Fruit fly (Drosophila melanogaster) whole organism, embryonic: Measurements from ENCODE around the gene aop.

Experiments used
- Adf1 ChIP-seq: fragments of 200-800 bp; sonication (Bioruptor generic); IDR thresholded peaks from 2 replicates; pipeline ENCODE4 v1.3.6; 2022; ENCODE audit warnings: missing biosample characterization, missing genetic modification characterization
- Aef1 ChIP-seq: fragments of 200-800 bp; sonication (Bioruptor generic); IDR thresholded peaks from 3 replicates; pipeline ENCODE4 v1.3.6; 2022; ENCODE audit warnings: missing biosample characterization, missing genetic modification characterization
- Bdp1 ChIP-seq: fragments of 200-800 bp; sonication (Bioruptor generic); optimal IDR thresholded peaks from 3 replicates; lab custom pipeline; 2016; ENCODE audit warnings: missing biosample characterization, missing genetic modification characterization
- Bgb ChIP-seq: fragments of 200-800 bp; sonication (Bioruptor generic); IDR thresholded peaks from 2 replicates; pipeline ENCODE4 v1.3.6; 2022; ENCODE audit warnings: missing biosample characterization, missing genetic modification characterization; ENCODE audit not compliant: partially characterized antibody
- CG12769 ChIP-seq: fragments of 200-800 bp; sonication (Bioruptor generic); optimal IDR thresholded peaks from 2 replicates; lab custom pipeline; 2019; ENCODE audit warnings: missing biosample characterization, mild to moderate bottlenecking, missing genetic modification characterization, moderate library complexity
- CG13894 ChIP-seq: fragments of 200-800 bp; sonication (Bioruptor generic); optimal IDR thresholded peaks from 3 replicates; lab custom pipeline; 2018; ENCODE audit warnings: missing biosample characterization, mild to moderate bottlenecking, missing genetic modification characterization, moderate library complexity
- CG15514 ChIP-seq: fragments of 200-800 bp; sonication (Bioruptor generic); optimal IDR thresholded peaks from 3 replicates; lab custom pipeline; 2017; ENCODE audit warnings: missing biosample characterization, missing genetic modification characterization, mild to moderate bottlenecking, moderate library complexity, missing genetic modification reagents
- CG18599 ChIP-seq: fragments of 200-800 bp; sonication (Bioruptor generic); optimal IDR thresholded peaks from 3 replicates; lab custom pipeline; 2017; ENCODE audit warnings: missing biosample characterization, missing genetic modification characterization, mild to moderate bottlenecking, moderate library complexity, missing genetic modification reagents
- CG2678 ChIP-seq: fragments of 200-800 bp; sonication (Bioruptor generic); optimal IDR thresholded peaks from 3 replicates; lab custom pipeline; 2019; ENCODE audit warnings: missing biosample characterization, mild to moderate bottlenecking, missing genetic modification characterization, moderate library complexity
- CG32532 ChIP-seq: fragments of 200-800 bp; sonication (Bioruptor generic); IDR thresholded peaks from 2 replicates; pipeline ENCODE4 v1.3.6; 2022; ENCODE audit warnings: missing biosample characterization, missing genetic modification characterization
- CG3281 ChIP-seq: fragments of 200-800 bp; sonication (Bioruptor generic); optimal IDR thresholded peaks from 3 replicates; lab custom pipeline; 2017; ENCODE audit warnings: missing biosample characterization, mild to moderate bottlenecking, missing genetic modification characterization
- CG4360 ChIP-seq: fragments of 200-800 bp; sonication (Bioruptor generic); IDR thresholded peaks from 2 replicates; pipeline ENCODE4 v1.3.6; 2022; ENCODE audit warnings: missing biosample characterization, missing genetic modification characterization
- CG6683 ChIP-seq: fragments of 200-800 bp; sonication (Bioruptor generic); optimal IDR thresholded peaks from 2 replicates; lab custom pipeline; 2017; ENCODE audit warnings: missing biosample characterization, mild to moderate bottlenecking, missing genetic modification characterization, missing genetic modification reagents
- CG6689 ChIP-seq: fragments of 200-800 bp; sonication (Bioruptor generic); IDR thresholded peaks from 2 replicates; pipeline ENCODE4 v1.3.6; 2022; ENCODE audit warnings: missing biosample characterization, missing genetic modification characterization
- CG7987 ChIP-seq: fragments of 200-800 bp; sonication (Bioruptor generic); optimal IDR thresholded peaks from 2 replicates; lab custom pipeline; 2018; ENCODE audit warnings: missing biosample characterization, mild to moderate bottlenecking, missing genetic modification characterization, moderate library complexity
- CG8290 ChIP-seq, 3 experiments: fragments of 200-800 bp; sonication (Bioruptor generic); optimal IDR thresholded peaks; 2 replicates each; lab custom pipeline; 2016 to 2019; ENCODE audit warnings: missing biosample characterization in 3 of 3, missing genetic modification characterization in 3 of 3, mild to moderate bottlenecking in 2 of 3, moderate library complexity in 1 of 3
- Deaf1 ChIP-seq: fragments of 200-800 bp; optimal IDR thresholded peaks from 3 replicates; lab custom pipeline; 2019; ENCODE audit warnings: missing biosample characterization, mild to moderate bottlenecking, missing genetic modification characterization, moderate library complexity
- Eip74EF ChIP-seq, 2 experiments: fragments of 200-800 bp in 1 of 2; fragments of >200 bp in 1 of 2; sonication (Bioruptor generic) in 1 of 2; optimal IDR thresholded peaks; 2 replicates each; lab custom pipeline; 2017 to 2019; ENCODE audit warnings: missing biosample characterization in 2 of 2, missing genetic modification characterization in 2 of 2, mild to moderate bottlenecking in 1 of 2, moderate library complexity in 1 of 2
- Fer1 ChIP-seq: fragments of 200-800 bp; sonication (Bioruptor generic); optimal IDR thresholded peaks from 2 replicates; lab custom pipeline; 2017; ENCODE audit warnings: missing biosample characterization, mild to moderate bottlenecking, missing genetic modification characterization
- Med ChIP-seq: fragments of 200-800 bp; sonication (Bioruptor generic); peaks from one replicate; lab custom pipeline; 2016; ENCODE audit warnings: missing biosample characterization, missing genetic modification characterization, mild to moderate bottlenecking, inconsistent platforms, moderate library complexity
- Meics ChIP-seq: fragments of 200-800 bp; sonication (Bioruptor generic); optimal IDR thresholded peaks from 2 replicates; lab custom pipeline; 2017; ENCODE audit warnings: missing biosample characterization, mild to moderate bottlenecking, missing genetic modification characterization
- Nf-YC ChIP-seq: fragments of 200-800 bp; optimal IDR thresholded peaks from 3 replicates; lab custom pipeline; 2019; ENCODE audit warnings: missing biosample characterization, mild to moderate bottlenecking, missing genetic modification characterization, moderate library complexity
- Pdp1 ChIP-seq, 2 experiments: fragments of 200-800 bp; sonication (Bioruptor generic); optimal IDR thresholded peaks; 3 replicates each; lab custom pipeline; 2016; ENCODE audit warnings: missing biosample characterization in 2 of 2, missing genetic modification characterization in 2 of 2, mild to moderate bottlenecking in 1 of 2, moderate library complexity in 1 of 2
- Rfx ChIP-seq: fragments of 200-800 bp; sonication (Bioruptor generic); IDR thresholded peaks from 2 replicates; pipeline ENCODE4 v1.3.6; 2022; ENCODE audit warnings: missing biosample characterization, missing genetic modification characterization
- Xrp1 ChIP-seq: fragments of 200-800 bp; sonication (Bioruptor generic); IDR thresholded peaks from 2 replicates; pipeline ENCODE4 v1.3.6; 2022; ENCODE audit warnings: missing biosample characterization, missing genetic modification characterization
- abd-A ChIP-seq: fragments of 200-800 bp; sonication (Bioruptor generic); optimal IDR thresholded peaks from 3 replicates; lab custom pipeline; 2019; ENCODE audit warnings: missing biosample characterization, mild to moderate bottlenecking, missing genetic modification characterization, moderate library complexity
- bcd ChIP-seq: fragments of 200-800 bp; sonication (Bioruptor generic); optimal IDR thresholded peaks from 2 replicates; lab custom pipeline; 2017; ENCODE audit warnings: missing biosample characterization, mild to moderate bottlenecking, missing genetic modification characterization
- bsh ChIP-seq, 2 experiments: fragments of 200-800 bp; sonication (Bioruptor generic); optimal IDR thresholded peaks; 2 replicates each; lab custom pipeline; 2017 to 2018; ENCODE audit warnings: mild to moderate bottlenecking in 2 of 2, missing biosample characterization in 2 of 2, missing genetic modification characterization in 2 of 2, moderate library complexity in 1 of 2
- cg ChIP-seq: fragments of 200-800 bp; sonication (Bioruptor generic); optimal IDR thresholded peaks from 3 replicates; lab custom pipeline; 2019; ENCODE audit warnings: missing biosample characterization, mild to moderate bottlenecking, missing genetic modification characterization, moderate library complexity
- crol ChIP-seq: fragments of 200-800 bp; sonication (Bioruptor generic); IDR thresholded peaks from 2 replicates; pipeline ENCODE4 v1.3.6; 2022; ENCODE audit warnings: missing biosample characterization, missing genetic modification characterization
- cwo ChIP-seq: fragments of 200-800 bp; sonication (Bioruptor generic); optimal IDR thresholded peaks from 3 replicates; lab custom pipeline; 2017; ENCODE audit warnings: missing biosample characterization, missing genetic modification characterization, mild to moderate bottlenecking, moderate library complexity, missing genetic modification reagents
- dmrt99B ChIP-seq: fragments of 200-800 bp; sonication (Bioruptor generic); optimal IDR thresholded peaks from 2 replicates; lab custom pipeline; 2018; ENCODE audit warnings: missing biosample characterization, mild to moderate bottlenecking, missing genetic modification characterization, moderate library complexity
- ftz-f1 ChIP-seq: fragments of 200-800 bp; sonication (Bioruptor generic); optimal IDR thresholded peaks from 2 replicates; lab custom pipeline; 2016; ENCODE audit warnings: missing biosample characterization, missing genetic modification characterization
- gsb-n ChIP-seq: fragments of 200-800 bp; sonication (Bioruptor generic); optimal IDR thresholded peaks from 3 replicates; lab custom pipeline; 2018; ENCODE audit warnings: missing biosample characterization, mild to moderate bottlenecking, missing genetic modification characterization
- hb ChIP-seq: fragments of 200-800 bp; sonication (Bioruptor generic); IDR thresholded peaks from 3 replicates; pipeline ENCODE4 v1.3.6; 2022; ENCODE audit warnings: missing biosample characterization, missing genetic modification characterization; ENCODE audit not compliant: partially characterized antibody
- mirr ChIP-seq: fragments of 200-800 bp; sonication (Bioruptor generic); optimal IDR thresholded peaks from 3 replicates; lab custom pipeline; 2018; ENCODE audit warnings: missing biosample characterization, mild to moderate bottlenecking, missing genetic modification characterization
- nmo ChIP-seq: fragments of 200-800 bp; sonication (Bioruptor generic); optimal IDR thresholded peaks from 2 replicates; lab custom pipeline; 2018; ENCODE audit warnings: missing biosample characterization, mild to moderate bottlenecking, missing genetic modification characterization, moderate library complexity
- oc ChIP-seq: fragments of 200-800 bp; sonication (Bioruptor generic); optimal IDR thresholded peaks from 2 replicates; lab custom pipeline; 2018; ENCODE audit warnings: missing biosample characterization, mild to moderate bottlenecking, missing genetic modification characterization, moderate library complexity
- odd ChIP-seq: fragments of 200-800 bp; sonication (Bioruptor generic); optimal IDR thresholded peaks from 2 replicates; lab custom pipeline; 2017; ENCODE audit warnings: missing biosample characterization, mild to moderate bottlenecking, missing genetic modification characterization
- rib ChIP-seq: fragments of 200-800 bp; sonication (Bioruptor generic); IDR thresholded peaks from 2 replicates; pipeline ENCODE4 v1.3.6; 2022; ENCODE audit warnings: missing biosample characterization, missing genetic modification characterization
- scrt ChIP-seq: fragments of 200-800 bp; sonication (Bioruptor generic); optimal IDR thresholded peaks from 2 replicates; lab custom pipeline; 2018; ENCODE audit warnings: missing biosample characterization, mild to moderate bottlenecking, missing genetic modification characterization, moderate library complexity
- sd ChIP-seq: fragments of 200-800 bp; sonication (Bioruptor generic); optimal IDR thresholded peaks from 3 replicates; lab custom pipeline; 2018; ENCODE audit warnings: missing biosample characterization, mild to moderate bottlenecking, missing genetic modification characterization, moderate library complexity
- sens ChIP-seq: fragments of 200-800 bp; sonication (Bioruptor generic); peaks from one replicate; lab custom pipeline; 2016; ENCODE audit warnings: missing biosample characterization, missing genetic modification characterization
- sug ChIP-seq: fragments of 200-800 bp; optimal IDR thresholded peaks from 2 replicates; lab custom pipeline; 2019; ENCODE audit warnings: missing biosample characterization, mild to moderate bottlenecking, missing genetic modification characterization, moderate library complexity
- tin ChIP-seq: fragments of 200-800 bp; sonication (Bioruptor generic); optimal IDR thresholded peaks from 3 replicates; lab custom pipeline; 2016; ENCODE audit warnings: missing biosample characterization, missing genetic modification characterization
- tx ChIP-seq: fragments of 200-800 bp; sonication (Bioruptor generic); optimal IDR thresholded peaks from 2 replicates; lab custom pipeline; 2016; ENCODE audit warnings: missing biosample characterization, missing genetic modification characterization
- vvl ChIP-seq: fragments of 200-800 bp; sonication (Bioruptor generic); IDR thresholded peaks from 2 replicates; pipeline ENCODE4 v1.3.6; 2022; ENCODE audit warnings: missing biosample characterization, missing genetic modification characterization
- z ChIP-seq: fragments of 200-800 bp; sonication (Bioruptor generic); IDR thresholded peaks from 3 replicates; pipeline ENCODE4 v1.3.6; 2022; ENCODE audit warnings: missing biosample characterization, missing genetic modification characterization

Gene aop

DNA sequence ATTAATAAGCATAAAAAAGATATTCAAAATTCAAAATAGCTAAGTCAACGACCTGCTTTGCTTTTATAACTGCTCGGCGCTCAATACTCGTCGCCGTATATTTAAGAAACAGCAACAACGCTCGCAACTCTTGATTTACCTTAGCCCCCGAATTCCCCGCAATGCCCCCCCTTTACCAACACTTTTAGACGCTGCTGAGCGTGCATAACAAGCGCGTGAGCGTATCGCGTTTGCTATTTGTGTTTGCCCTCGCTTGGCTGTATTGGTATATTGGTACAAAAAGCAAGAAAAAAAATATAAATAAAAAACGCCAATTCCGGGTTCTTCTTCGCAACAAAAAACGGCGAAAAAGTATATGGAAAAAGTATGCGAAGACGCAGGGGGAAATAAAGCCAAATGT lies 12.7 kb downstream of the aop start:
- TF ChIP-seq Xrp1 (GFP tag; lab: Robert Waterston, UW) (0 out of 2 replicates have a peak, but pooled peaks have one; percentile 13), Aef1 (GFP tag; lab: Robert Waterston, UW) (0 out of 3 replicates have a peak, but pooled peaks have one; percentile 20), Meics (GFP tag; lab: Kevin White, UChicago) (peak; percentile 14), gsb-n (tag; lab: Kevin White, UChicago) (peak; percentile 40), CG13894 (tag; lab: Kevin White, UChicago) (peak; percentile 82), CG12769 (tag; lab: Kevin White, UChicago) (peak; percentile 79), bcd (GFP tag; lab: Kevin White, UChicago) (peak; percentile 27), cg (GFP tag; lab: Kevin White, UChicago) (peak; percentile 67), Deaf1 (tag; lab: Kevin White, UChicago) (peak; percentile 34), hb (peak; percentile 35; the same call in 1 of the 3 replicates), sug (tag; lab: Kevin White, UChicago) (peak; percentile 56), tin (GFP tag; lab: Kevin White, UChicago) (no peak), sd (tag; lab: Kevin White, UChicago) (peak; percentile 95), Nf-YC (tag; lab: Kevin White, UChicago) (peak; percentile 21), Eip74EF (GFP tag; optimal IDR thresholded peaks at IDR 0.05; lab: Kevin White, UChicago) (peak in 1 of 2 experiments; percentile 93), rib (GFP tag; lab: Robert Waterston, UW) (0 out of 2 replicates have a peak, but pooled peaks have one; percentile 61), dmrt99B (tag; lab: Kevin White, UChicago) (peak; percentile 5), CG4360 (peak; percentile 32; the same call in 1 of the 2 replicates), z (GFP tag; lab: Robert Waterston, UW) (no peak), CG2678 (tag; lab: Kevin White, UChicago) (peak; percentile 21), CG6683 (GFP tag; lab: Kevin White, UChicago) (peak; percentile 9), Pdp1 (GFP tag; optimal IDR thresholded peaks at IDR 0.05; lab: Kevin White, UChicago) (peak in 1 of 2 experiments; percentile 91), bsh (GFP tag; optimal IDR thresholded peaks at IDR 0.05; lab: Kevin White, UChicago) (peak in 1 of 2 experiments; percentile 2), oc (tag; lab: Kevin White, UChicago) (peak; percentile 61), nmo (no peak), ftz-f1 (GFP tag; lab: Kevin White, UChicago) (peak; percentile 7), Bgb (GFP tag; lab: Robert Waterston, UW) (peak; percentile 21; the same call in 1 of the 2 replicates), Fer1 (GFP tag; lab: Kevin White, UChicago) (peak; percentile 39), vvl (GFP tag; lab: Robert Waterston, UW) (peak; percentile 86), CG15514 (GFP tag; lab: Kevin White, UChicago) (peak; percentile 21), CG6689 (GFP tag; lab: Robert Waterston, UW) (no peak), Bdp1 (GFP tag; lab: Kevin White, UChicago) (no peak), abd-A (tag; lab: Kevin White, UChicago) (peak; percentile 97), sens (GFP tag; lab: Kevin White, UChicago) (peak; percentile 69), scrt (GFP tag; lab: Kevin White, UChicago) (no peak), Adf1 (GFP tag; lab: Robert Waterston, UW) (peak; percentile 65), Rfx (GFP tag; lab: Robert Waterston, UW) (peak; percentile 29; the same call in 1 of the 2 replicates), tx (no peak), cwo (peak; percentile 89), CG7987 (peak; percentile 39), mirr (GFP tag; lab: Kevin White, UChicago) (peak; percentile 79), CG32532 (GFP tag; lab: Robert Waterston, UW) (peak; percentile 30; the same call in 1 of the 2 replicates), CG3281 (GFP tag; lab: Kevin White, UChicago) (peak; percentile 5), CG8290 (GFP tag; optimal IDR thresholded peaks at IDR 0.05; lab: Kevin White, UChicago) (no peak), CG8290 (tag; optimal IDR thresholded peaks at IDR 0.05; lab: Kevin White, UChicago) (peak in 1 of 2 experiments; percentile 9), Med (GFP tag; lab: Kevin White, UChicago) (peak; percentile 87), odd (GFP tag; lab: Kevin White, UChicago) (peak; percentile 12), CG18599 (GFP tag; lab: Kevin White, UChicago) (peak; percentile 43), crol (GFP tag; lab: Robert Waterston, UW) (peak; percentile 97)
